Fruit fly (Drosophila melanogaster): ENCODE measurements around the gene CG18473.

CG18473 gene

dm6 chr3R:9385987-9386386 lies 22.9 kb downstream of the CG18473 start:
- no peak for TF ChIP-seq cic (GFP tag; optimal IDR thresholded peaks at IDR 0.05)
- no peak for TF ChIP-seq bab1 (GFP tag; optimal IDR thresholded peaks at IDR 0.05)
- TF ChIP-seq CG1620 (GFP tag; optimal IDR thresholded peaks at IDR 0.05), result no peak
- TF ChIP-seq Mnt (GFP tag; optimal IDR thresholded peaks at IDR 0.05), result no peak
- TF ChIP-seq cnc (optimal IDR thresholded peaks at IDR 0.05), result no peak
- no peak for TF ChIP-seq CG11617 (GFP tag; optimal IDR thresholded peaks at IDR 0.05)
- no peak for TF ChIP-seq CG5204 (GFP tag; optimal IDR thresholded peaks at IDR 0.05)
- TF ChIP-seq CG14711 (tag; optimal IDR thresholded peaks at IDR 0.05), result no peak
- no peak for TF ChIP-seq toe (GFP tag; optimal IDR thresholded peaks at IDR 0.05)

dm6 chr3R:9387634-9388033 lies 24.5 kb downstream of the CG18473 start:
- TF ChIP-seq CG11617 (GFP tag; optimal IDR thresholded peaks at IDR 0.05) (no peak), Mnt (GFP tag; optimal IDR thresholded peaks at IDR 0.05) (peak; percentile 46), cic (GFP tag; optimal IDR thresholded peaks at IDR 0.05) (peak; percentile 79), CG1620 (GFP tag; optimal IDR thresholded peaks at IDR 0.05) (no peak), CG7101 (tag; optimal IDR thresholded peaks at IDR 0.05) (no peak), kay (GFP tag; ENCODE audit: borderline replicate concordance) (no peak), CG7045 (GFP tag; optimal IDR thresholded peaks at IDR 0.05) (no peak), ovo (GFP tag; optimal IDR thresholded peaks at IDR 0.05) (no peak), CG12768 (GFP tag; optimal IDR thresholded peaks at IDR 0.05) (no peak)

- TF ChIP-seq CG7045 (GFP tag; optimal IDR thresholded peaks at IDR 0.05) (no peak), toe (GFP tag; optimal IDR thresholded peaks at IDR 0.05) (no peak), kay (GFP tag; ENCODE audit: borderline replicate concordance) (peak; percentile 50), Mnt (GFP tag; optimal IDR thresholded peaks at IDR 0.05) (no peak), ovo (GFP tag; optimal IDR thresholded peaks at IDR 0.05) (no peak), CG1620 (GFP tag; optimal IDR thresholded peaks at IDR 0.05) (no peak), cic (GFP tag; optimal IDR thresholded peaks at IDR 0.05) (no peak), pad (GFP tag; optimal IDR thresholded peaks at IDR 0.05) (no peak)
Observed at dm6 chr3R:9388321-9388720, 25.2 kb downstream of the CG18473 start.

- TF ChIP-seq tj (GFP tag; optimal IDR thresholded peaks at IDR 0.05) (peak; percentile 59), cic (GFP tag; optimal IDR thresholded peaks at IDR 0.05) (no peak)
Observed at dm6 chr3R:9388972-9389371, 25.9 kb downstream of the CG18473 start.

dm6 chr3R:9390201-9390600 lies 27.1 kb downstream of the CG18473 start:
- no peak for TF ChIP-seq CG33017 (tag; optimal IDR thresholded peaks at IDR 0.05)
- TF ChIP-seq CG5204 (GFP tag; optimal IDR thresholded peaks at IDR 0.05), result no peak
- no peak for TF ChIP-seq toe (GFP tag; optimal IDR thresholded peaks at IDR 0.05)
- TF ChIP-seq tj (GFP tag; optimal IDR thresholded peaks at IDR 0.05), result no peak
- no peak for TF ChIP-seq CG7045 (GFP tag; optimal IDR thresholded peaks at IDR 0.05)
- TF ChIP-seq bab1 (GFP tag; optimal IDR thresholded peaks at IDR 0.05), result no peak
- TF ChIP-seq CG14711 (tag; optimal IDR thresholded peaks at IDR 0.05), result no peak
- TF ChIP-seq CG11617 (GFP tag; optimal IDR thresholded peaks at IDR 0.05), result no peak
- no peak for TF ChIP-seq Crg-1 (GFP tag; optimal IDR thresholded peaks at IDR 0.05)
- TF ChIP-seq pad (GFP tag; optimal IDR thresholded peaks at IDR 0.05), result no peak
- no peak for TF ChIP-seq CG1620 (GFP tag; optimal IDR thresholded peaks at IDR 0.05)

dm6 chr3R:9392421-9392820 lies 29.3 kb downstream of the CG18473 start:
- TF ChIP-seq toe (GFP tag; optimal IDR thresholded peaks at IDR 0.05) (no peak), tj (GFP tag; optimal IDR thresholded peaks at IDR 0.05) (no peak), pad (GFP tag; optimal IDR thresholded peaks at IDR 0.05) (no peak), Mnt (GFP tag; optimal IDR thresholded peaks at IDR 0.05) (no peak), cnc (optimal IDR thresholded peaks at IDR 0.05) (no peak), bab1 (GFP tag; optimal IDR thresholded peaks at IDR 0.05) (no peak), CG7045 (GFP tag; optimal IDR thresholded peaks at IDR 0.05) (no peak), Hr96 (GFP tag; optimal IDR thresholded peaks at IDR 0.05) (no peak), Crg-1 (GFP tag; optimal IDR thresholded peaks at IDR 0.05) (no peak), CG33017 (tag; optimal IDR thresholded peaks at IDR 0.05) (no peak), CG11617 (GFP tag; optimal IDR thresholded peaks at IDR 0.05) (no peak), cic (GFP tag; optimal IDR thresholded peaks at IDR 0.05) (no peak), CG14711 (tag; optimal IDR thresholded peaks at IDR 0.05) (no peak), Clk (GFP tag; optimal IDR thresholded peaks at IDR 0.05) (no peak), CG1620 (GFP tag; optimal IDR thresholded peaks at IDR 0.05) (no peak), ovo (GFP tag; optimal IDR thresholded peaks at IDR 0.05) (no peak)

dm6 chr3R:9393542-9394025 lies 30.5 kb downstream of the CG18473 start:
- no peak for TF ChIP-seq toe (GFP tag; optimal IDR thresholded peaks at IDR 0.05)
- peak; percentile 29 for TF ChIP-seq CG14711 (tag; optimal IDR thresholded peaks at IDR 0.05)

dm6 chr3R:9394385-9395042 lies 31.4 kb downstream of the CG18473 start, which contains the start of gene FER:
TSS of gene FER (minus strand) at chr3R:9394546.
- TF ChIP-seq Crg-1 (GFP tag; optimal IDR thresholded peaks at IDR 0.05) (no peak), CG7101 (tag; optimal IDR thresholded peaks at IDR 0.05) (peak; percentile 28), CG1620 (GFP tag; optimal IDR thresholded peaks at IDR 0.05) (peak; percentile 14), Clk (GFP tag; optimal IDR thresholded peaks at IDR 0.05) (no peak), CG14711 (tag; optimal IDR thresholded peaks at IDR 0.05) (no peak), tj (GFP tag; optimal IDR thresholded peaks at IDR 0.05) (peak; percentile 45), Mnt (GFP tag; optimal IDR thresholded peaks at IDR 0.05) (peak; percentile 60), bab1 (GFP tag; optimal IDR thresholded peaks at IDR 0.05) (peak; percentile 22), cic (GFP tag; optimal IDR thresholded peaks at IDR 0.05) (no peak), toe (GFP tag; optimal IDR thresholded peaks at IDR 0.05) (peak; percentile 25), CG12768 (GFP tag; optimal IDR thresholded peaks at IDR 0.05) (peak; percentile 36), CG7045 (GFP tag; optimal IDR thresholded peaks at IDR 0.05) (peak; percentile 28), kay (GFP tag; ENCODE audit: borderline replicate concordance) (no peak), cnc (optimal IDR thresholded peaks at IDR 0.05) (no peak), pad (GFP tag; optimal IDR thresholded peaks at IDR 0.05) (no peak), Hr96 (GFP tag; optimal IDR thresholded peaks at IDR 0.05) (peak; percentile 35), CG5204 (GFP tag; optimal IDR thresholded peaks at IDR 0.05) (no peak), ovo (GFP tag; optimal IDR thresholded peaks at IDR 0.05) (no peak), CG33017 (tag; optimal IDR thresholded peaks at IDR 0.05) (peak; percentile 26), CG11617 (GFP tag; optimal IDR thresholded peaks at IDR 0.05) (peak; percentile 25)

Data from whole organism, adult.